Worm (Caenorhabditis elegans) whole organism, young adult: Measurements from ENCODE around the gene glrx-5.

Experiments used
- ceh-40 ChIP-seq: fragments of 200-800 bp; sonication (Bioruptor generic); IDR thresholded peaks from 2 replicates; pipeline ENCODE4 v1.3.6; 2022; ENCODE audit warnings: missing genetic modification characterization, missing compliant biosample characterization
- dox-1 ChIP-seq: fragments of 200-800 bp; sonication (Bioruptor generic); IDR thresholded peaks from 2 replicates; pipeline ENCODE4 v1.3.6; 2022; ENCODE audit warnings: missing genetic modification reagents, missing genetic modification characterization, missing compliant biosample characterization

DNA sequence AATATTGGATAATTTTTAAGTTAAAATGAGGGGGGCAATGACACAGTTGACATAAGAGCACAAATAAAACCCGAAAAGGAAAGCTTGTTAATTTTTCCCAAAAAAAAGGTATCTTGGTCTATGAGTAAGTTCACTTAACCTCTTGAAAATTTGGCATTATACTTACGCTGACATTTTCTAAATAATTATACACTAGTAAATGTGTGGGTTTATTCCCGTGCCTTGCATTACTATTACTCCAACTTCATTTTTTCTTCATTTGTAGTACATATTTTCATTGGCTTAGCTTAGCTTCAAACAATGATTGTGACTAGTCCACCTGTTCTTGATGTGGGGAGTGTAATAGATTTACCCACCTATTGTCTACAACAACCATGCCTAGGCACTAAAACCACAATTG, 14.4 kb downstream of the glrx-5 start, which contains the start of gene Y75B8A.34:
- TF ChIP-seq ceh-40 (GFP tag; lab: Robert Waterston, UW) (no peak), dox-1 (GFP tag; lab: Robert Waterston, UW) (no peak)
